Fruit fly (Drosophila melanogaster) whole organism, wandering third instar larva: ENCODE data around the gene CG16972.

Experiments used
- CG32264 ChIP-seq: fragments of 200-800 bp; sonication (Bioruptor generic); optimal IDR thresholded peaks from 2 replicates; lab custom pipeline; 2016; ENCODE audit warnings: missing biosample characterization, missing genetic modification characterization
- CG9705 ChIP-seq: fragments of 200-800 bp; sonication (Bioruptor generic); optimal IDR thresholded peaks from 2 replicates; lab custom pipeline; 2018; ENCODE audit warnings: missing biosample characterization, mild to moderate bottlenecking, missing genetic modification characterization
- Dif ChIP-seq: fragments of 200-275, 200-300 bp; sonication (Bioruptor generic); optimal IDR thresholded peaks from 2 replicates; lab custom pipeline; 2018; ENCODE audit warnings: missing biosample characterization, missing genetic modification characterization; ENCODE audit not compliant: partially characterized antibody
- HLH106 ChIP-seq: fragments of 200-800 bp; optimal IDR thresholded peaks from 3 replicates; lab custom pipeline; 2019; ENCODE audit warnings: missing biosample characterization, mild to moderate bottlenecking, missing genetic modification characterization, moderate library complexity
- Hnf4 ChIP-seq: fragments of 200-800 bp; sonication (Bioruptor generic); optimal IDR thresholded peaks from 2 replicates; lab custom pipeline; 2016; ENCODE audit warnings: missing biosample characterization, mild to moderate bottlenecking, missing genetic modification characterization
- Hr78 ChIP-seq: fragments of >200 bp; optimal IDR thresholded peaks from 2 replicates; lab custom pipeline; 2017; ENCODE audit warnings: missing biosample characterization, missing genetic modification characterization
- Hr83 ChIP-seq: fragments of 200-300 bp; sonication (Bioruptor generic); optimal IDR thresholded peaks from 2 replicates; lab custom pipeline; 2016; ENCODE audit warnings: missing biosample characterization, mild to moderate bottlenecking, missing genetic modification characterization, moderate library complexity; ENCODE audit not compliant: poor library complexity, severe bottlenecking
- Jra ChIP-seq: sonication (Bioruptor generic); optimal IDR thresholded peaks from 2 replicates; lab custom pipeline; 2016; ENCODE audit warnings: missing biosample characterization, missing genetic modification characterization
- Mio ChIP-seq: sonication (Bioruptor generic); optimal IDR thresholded peaks from 2 replicates; lab custom pipeline; 2016; ENCODE audit warnings: missing biosample characterization, missing genetic modification characterization
- Myc ChIP-seq: fragments of >200 bp; optimal IDR thresholded peaks from 2 replicates; lab custom pipeline; 2017
- OdsH ChIP-seq: fragments of 200-800 bp; sonication (Bioruptor generic); optimal IDR thresholded peaks from 2 replicates; lab custom pipeline; 2016; ENCODE audit warnings: missing biosample characterization, mild to moderate bottlenecking, missing genetic modification characterization
- Rel ChIP-seq, 2 experiments: fragments of 200-800 bp; sonication (Bioruptor generic) in 1 of 2; optimal IDR thresholded peaks; 2 replicates in 1 of 2; 3 replicates in 1 of 2; lab custom pipeline; 2016 to 2019; ENCODE audit warnings: mild to moderate bottlenecking in 2 of 2, missing biosample characterization in 2 of 2, missing genetic modification characterization in 2 of 2, moderate library complexity in 1 of 2
- Sp1 ChIP-seq: fragments of 200-800 bp; sonication (Bioruptor generic); optimal IDR thresholded peaks from 3 replicates; lab custom pipeline; 2019; ENCODE audit warnings: missing biosample characterization, mild to moderate bottlenecking, missing genetic modification characterization, moderate library complexity
- br ChIP-seq: fragments of 200-800 bp; sonication (Bioruptor generic); optimal IDR thresholded peaks from 2 replicates; lab custom pipeline; 2016; ENCODE audit warnings: missing biosample characterization, missing genetic modification characterization
- dl ChIP-seq, 2 experiments: fragments of 175-275, 200-275 bp in 1 of 2; fragments of 200-275 bp in 1 of 2; sonication (Bioruptor generic); optimal IDR thresholded peaks; lab custom pipeline; 2018; ENCODE audit warnings: mild to moderate bottlenecking in 2 of 2, missing biosample characterization in 2 of 2, missing genetic modification characterization in 2 of 2, moderate library complexity in 2 of 2; ENCODE audit not compliant: partially characterized antibody in 2 of 2, insufficient read depth in 1 of 2
- ey ChIP-seq: fragments of 200-800 bp; sonication (Bioruptor generic); optimal IDR thresholded peaks from 2 replicates; lab custom pipeline; 2016; ENCODE audit warnings: missing biosample characterization, missing genetic modification characterization
- foxo ChIP-seq, 2 experiments: fragments of 200-800 bp; sonication (Bioruptor generic); optimal IDR thresholded peaks; 2 replicates in 1 of 2; 3 replicates in 1 of 2; lab custom pipeline; 2016 to 2017; ENCODE audit warnings: missing biosample characterization in 2 of 2, missing genetic modification characterization in 2 of 2
- fru ChIP-seq: fragments of 200-800 bp; sonication (Bioruptor generic); optimal IDR thresholded peaks from 3 replicates; lab custom pipeline; 2016; ENCODE audit warnings: missing biosample characterization, mild to moderate bottlenecking, missing genetic modification characterization
- h ChIP-seq: fragments of 200-800 bp; sonication (Bioruptor generic); optimal IDR thresholded peaks from 3 replicates; lab custom pipeline; 2016; ENCODE audit warnings: missing biosample characterization, mild to moderate bottlenecking, missing genetic modification characterization
- jim ChIP-seq: fragments of 175-275, 200-325 bp; sonication (Bioruptor generic); optimal IDR thresholded peaks from 2 replicates; lab custom pipeline; 2016; ENCODE audit warnings: missing biosample characterization, mild to moderate bottlenecking, missing genetic modification characterization
- psq ChIP-seq: fragments of 200-800 bp; sonication (Bioruptor generic); optimal IDR thresholded peaks from 3 replicates; lab custom pipeline; 2017; ENCODE audit warnings: missing biosample characterization, mild to moderate bottlenecking, missing genetic modification characterization, moderate library complexity
- rgr ChIP-seq: fragments of 200-800 bp; sonication (Bioruptor generic); optimal IDR thresholded peaks from 3 replicates; lab custom pipeline; 2016; ENCODE audit warnings: missing biosample characterization, mild to moderate bottlenecking, missing genetic modification characterization
- sage ChIP-seq: fragments of 200-800 bp; sonication (Bioruptor generic); optimal IDR thresholded peaks from 2 replicates; lab custom pipeline; 2016; ENCODE audit warnings: missing biosample characterization, mild to moderate bottlenecking, missing genetic modification characterization
- sv ChIP-seq: fragments of 200-800 bp; sonication (Bioruptor generic); optimal IDR thresholded peaks from 3 replicates; lab custom pipeline; 2016; ENCODE audit warnings: missing biosample characterization, missing genetic modification characterization
- tai ChIP-seq: sonication (Bioruptor generic); optimal IDR thresholded peaks from 2 replicates; lab custom pipeline; 2016; ENCODE audit warnings: missing biosample characterization, missing genetic modification characterization
- usp ChIP-seq: fragments of >200 bp; optimal IDR thresholded peaks from 2 replicates; lab custom pipeline; 2017; ENCODE audit warnings: missing biosample characterization, missing genetic modification characterization
- woc ChIP-seq: sonication (Bioruptor generic); optimal IDR thresholded peaks from 2 replicates; lab custom pipeline; 2016; ENCODE audit warnings: missing biosample characterization, mild to moderate bottlenecking, missing genetic modification characterization

The CG16972 gene

dm6 chr2L:13222225-13222648, 19.1 kb upstream of the CG16972 start, which contains the start of the genes Ski6 and CG16812:
TSS of gene Ski6 (minus strand) at chr2L:13222429.
TSS of gene CG16812 (plus strand) at chr2L:13222587.
- TF ChIP-seq sv (GFP tag; lab: Kevin White, UChicago) (peak; percentile 31), ey (GFP tag; lab: Kevin White, UChicago) (peak; percentile 46), sage (peak; percentile 51), Hr78 (GFP tag; lab: Kevin White, UChicago) (no peak), HLH106 (tag; lab: Kevin White, UChicago) (peak; percentile 79), Sp1 (no peak), dl (GFP tag; optimal IDR thresholded peaks at IDR 0.05; lab: Kevin White, UChicago; ENCODE audit: insufficient read depth in 1 of 2, partially characterized antibody in 2 of 2) (no peak), h (GFP tag; lab: Kevin White, UChicago) (peak; percentile 73), CG9705 (GFP tag; lab: Kevin White, UChicago) (peak; percentile 40), Dif (no peak), Hr83 (GFP tag; lab: Kevin White, UChicago) (peak; percentile 36), Myc (lab: Kevin White, UChicago) (no peak), jim (GFP tag; lab: Kevin White, UChicago) (no peak), OdsH (GFP tag; lab: Kevin White, UChicago) (peak; percentile 70)

dm6 chr2L:13219281-13220092, 16.4 kb upstream of the CG16972 start, which contains the start of the genes CG9426 and mRF1:
TSS of gene CG9426 (minus strand) at chr2L:13219923.
TSS of gene mRF1 (plus strand) at chr2L:13219979.
- TF ChIP-seq h (GFP tag; lab: Kevin White, UChicago) (peak; percentile 55), Hr83 (GFP tag; lab: Kevin White, UChicago) (peak; percentile 74), Jra (GFP tag; lab: Kevin White, UChicago) (peak; percentile 37), usp (GFP tag; lab: Kevin White, UChicago) (no peak), Rel (GFP tag; optimal IDR thresholded peaks at IDR 0.05; lab: Kevin White, UChicago) (no peak), Rel (tag; optimal IDR thresholded peaks at IDR 0.05; lab: Kevin White, UChicago) (peak; percentile 1), CG32264 (GFP tag; lab: Kevin White, UChicago) (no peak), rgr (GFP tag; lab: Kevin White, UChicago) (peak; percentile 41), HLH106 (tag; lab: Kevin White, UChicago) (peak; percentile 20), br (GFP tag; lab: Kevin White, UChicago) (peak; percentile 41), Mio (no peak), psq (GFP tag; lab: Kevin White, UChicago) (peak; percentile 15), Myc (lab: Kevin White, UChicago) (no peak), foxo (GFP tag; optimal IDR thresholded peaks at IDR 0.05; lab: Kevin White, UChicago) (no peak), Hnf4 (GFP tag; lab: Kevin White, UChicago) (peak; percentile 79), fru (GFP tag; lab: Kevin White, UChicago) (peak; percentile 0)

- TF ChIP-seq Myc (lab: Kevin White, UChicago) = peak; percentile 5
- TF ChIP-seq foxo (GFP tag; optimal IDR thresholded peaks at IDR 0.05; lab: Kevin White, UChicago) = peak in 1 of 2 experiments; percentile 61
- peak; percentile 64 for TF ChIP-seq br (GFP tag; lab: Kevin White, UChicago)
- peak; percentile 43 for TF ChIP-seq HLH106 (tag; lab: Kevin White, UChicago)
- TF ChIP-seq ey (GFP tag; lab: Kevin White, UChicago) = peak; percentile 6
- peak; percentile 82 for TF ChIP-seq Hnf4 (GFP tag; lab: Kevin White, UChicago)
- TF ChIP-seq jim (GFP tag; lab: Kevin White, UChicago) = peak; percentile 26
- TF ChIP-seq OdsH (GFP tag; lab: Kevin White, UChicago) = peak; percentile 25
- peak; percentile 2 for TF ChIP-seq Hr83 (GFP tag; lab: Kevin White, UChicago)
- TF ChIP-seq psq (GFP tag; lab: Kevin White, UChicago) = peak; percentile 9
- TF ChIP-seq h (GFP tag; lab: Kevin White, UChicago) = peak; percentile 77
- peak; percentile 69 for TF ChIP-seq fru (GFP tag; lab: Kevin White, UChicago)
- peak; percentile 55 for TF ChIP-seq woc (GFP tag; lab: Kevin White, UChicago)
Measured at dm6 chr2L:13215640-13216129, 12.6 kb upstream of the CG16972 start.

dm6 chr2L:13215010-13215409, 11.9 kb upstream of the CG16972 start, which contains the start of gene kek4:
TSS of gene kek4 (minus strand) at chr2L:13215350.
- TF ChIP-seq tai (GFP tag; lab: Kevin White, UChicago) (no peak), Rel (GFP tag; optimal IDR thresholded peaks at IDR 0.05; lab: Kevin White, UChicago) (no peak), Rel (tag; optimal IDR thresholded peaks at IDR 0.05; lab: Kevin White, UChicago) (peak; percentile 69)
